Worm (Caenorhabditis elegans): ENCODE measurements around the gene ptrn-1.

ce11 chrX:16988367-16988766, 41.7 kb downstream of the ptrn-1 start:
- no peak for TF ChIP-seq tra-4 (tag; optimal IDR thresholded peaks at IDR 0.05)
- no peak for TF ChIP-seq ama-1 (optimal IDR thresholded peaks at IDR 0.05)
- TF ChIP-seq ceh-13 (GFP tag; optimal IDR thresholded peaks at IDR 0.05): no peak
- no peak for TF ChIP-seq B0310.2 (tag; optimal IDR thresholded peaks at IDR 0.05)
- TF ChIP-seq flt-1 (GFP tag; IDR thresholded peaks at IDR 0.05): no peak
- TF ChIP-seq hnd-1 (tag; optimal IDR thresholded peaks at IDR 0.05): no peak
- no peak for TF ChIP-seq ets-7 (tag; optimal IDR thresholded peaks at IDR 0.05)
- no peak for TF ChIP-seq F13C5.2 (tag; optimal IDR thresholded peaks at IDR 0.05)
- no peak for TF ChIP-seq tbx-37 (GFP tag; conservative IDR thresholded peaks at IDR 0.05)
- no peak for TF ChIP-seq sea-1 (GFP tag; conservative IDR thresholded peaks at IDR 0.05)
- no peak for TF ChIP-seq hmg-4 (GFP tag; optimal IDR thresholded peaks at IDR 0.05)
